Worm (Caenorhabditis elegans) whole organism, late embryonic: ENCODE data around the gene srg-10.

ENCODE experiments used
- lin-11 ChIP-seq: fragments of 200-800 bp; sonication (Bioruptor generic); optimal IDR thresholded peaks from 2 replicates; lab custom pipeline; 2018; ENCODE audit warnings: mild to moderate bottlenecking, missing genetic modification characterization, missing compliant biosample characterization
- pat-9 ChIP-seq: fragments of 200-800 bp; sonication (Bioruptor generic); optimal IDR thresholded peaks from 2 replicates; lab custom pipeline; 2018; ENCODE audit warnings: mild to moderate bottlenecking, missing genetic modification characterization, moderate library complexity, missing compliant biosample characterization

- TF ChIP-seq lin-11 (tag; lab: Kevin White, UChicago) (no peak), pat-9 (no peak)
Observed at ce11 chrIII:4677466-4677865, at the start of gene srg-10.
